Fruit fly (Drosophila melanogaster): ENCODE results near the gene ND-ASHI.

DNA sequence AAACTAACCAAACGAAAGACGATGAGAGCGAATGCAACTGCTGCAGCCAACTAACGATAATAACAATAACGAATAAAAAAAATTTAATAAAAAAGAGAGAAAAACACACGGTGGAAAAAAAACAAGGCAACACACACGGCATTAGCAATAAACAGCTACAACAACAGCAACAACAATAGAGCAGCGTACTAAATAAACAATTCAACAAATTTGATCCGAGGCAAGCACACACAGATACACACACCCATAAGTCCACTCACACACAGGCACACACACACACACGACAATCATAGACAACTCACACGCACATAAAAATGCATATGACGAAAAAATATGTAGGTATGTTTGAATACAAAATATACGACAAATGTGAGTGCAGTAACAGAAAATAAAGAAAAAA lies 23.7 kb upstream of the ND-ASHI start:
- TF ChIP-seq kay (GFP tag; ENCODE audit: borderline replicate concordance) (no peak), CG7101 (tag; optimal IDR thresholded peaks at IDR 0.05) (no peak), Mnt (GFP tag; optimal IDR thresholded peaks at IDR 0.05) (no peak), pad (GFP tag; optimal IDR thresholded peaks at IDR 0.05) (no peak), CG12768 (GFP tag; optimal IDR thresholded peaks at IDR 0.05) (no peak), tj (GFP tag; optimal IDR thresholded peaks at IDR 0.05) (no peak)

Data from whole organism, adult.